Worm (Caenorhabditis elegans) whole organism, L4 larva: Measurements from ENCODE around the gene sra-10.

Source experiments
- D1046.2 ChIP-seq: fragments of 200-800 bp; sonication (Bioruptor generic); IDR thresholded peaks from 2 replicates; pipeline ENCODE4 v1.3.6; 2022; ENCODE audit warnings: missing genetic modification characterization, missing compliant biosample characterization
- F44E2.7 ChIP-seq: fragments of 200-800 bp; sonication (Bioruptor generic); IDR thresholded peaks from 2 replicates; pipeline ENCODE4 v2.1.2; 2022; ENCODE audit warnings: missing genetic modification characterization, missing compliant biosample characterization
- F49E8.2 ChIP-seq: sonication (generic microtip); optimal IDR thresholded peaks from 2 replicates; lab custom pipeline; 2016; ENCODE audit warnings: missing compliant biosample characterization, mild to moderate bottlenecking, missing genetic modification characterization, borderline replicate concordance
- T20F7.1 ChIP-seq: fragments of 200-800 bp; sonication (Bioruptor generic); optimal IDR thresholded peaks from 2 replicates; lab custom pipeline; 2018; ENCODE audit warnings: mild to moderate bottlenecking, missing genetic modification characterization, missing compliant biosample characterization
- ZK337.2 ChIP-seq: fragments of 200-800 bp; sonication (Bioruptor generic); IDR thresholded peaks from 2 replicates; pipeline ENCODE4 v1.3.6; 2022; ENCODE audit warnings: missing genetic modification reagents, missing genetic modification characterization, missing compliant biosample characterization
- ZK546.5 ChIP-seq, 2 experiments: sonication (generic microtip); optimal IDR thresholded peaks; 2 replicates each; lab custom pipeline; 2017; ENCODE audit warnings: missing biosample characterization in 2 of 2, missing genetic modification characterization in 2 of 2
- aha-1 ChIP-seq: fragments of 150-350 bp; peaks from one replicate; lab custom pipeline; 2014; ENCODE audit warnings: missing biosample characterization, missing genetic modification characterization
- aly-2 ChIP-seq: sonication (generic microtip); optimal IDR thresholded peaks from 2 replicates; lab custom pipeline; 2018; ENCODE audit warnings: missing biosample characterization, missing genetic modification characterization
- ama-1 ChIP-seq: fragments of 150-350 bp; optimal IDR thresholded peaks from 2 replicates; lab custom pipeline; 2014; ENCODE audit warnings: inconsistent platforms, mixed read lengths
- arid-1 ChIP-seq: fragments of 200-800 bp; sonication (Bioruptor generic); conservative IDR thresholded peaks from 2 replicates; pipeline ENCODE4 v1.3.6; 2022; ENCODE audit warnings: missing genetic modification reagents, missing genetic modification characterization, missing compliant biosample characterization
- ceh-44 ChIP-seq: fragments of 200-800 bp; sonication (Bioruptor generic); IDR thresholded peaks from 2 replicates; pipeline ENCODE4 v1.3.6; 2022; ENCODE audit warnings: missing genetic modification reagents, missing genetic modification characterization, missing compliant biosample characterization
- ceh-82 ChIP-seq: sonication (generic microtip); optimal IDR thresholded peaks from 2 replicates; lab custom pipeline; 2017; ENCODE audit warnings: missing biosample characterization, missing genetic modification characterization
- ces-1 ChIP-seq: fragments of 150-350 bp; sonication (generic microtip); optimal IDR thresholded peaks from 4 replicates; lab custom pipeline; 2014; ENCODE audit warnings: missing biosample characterization, missing genetic modification reagents, missing genetic modification characterization
- ctbp-1 ChIP-seq: fragments of 200-800 bp; sonication (Bioruptor generic); IDR thresholded peaks from 2 replicates; pipeline ENCODE4 v1.3.6; 2022; ENCODE audit warnings: missing genetic modification reagents, missing genetic modification characterization, missing compliant biosample characterization
- daf-8 ChIP-seq: fragments of 200-800 bp; sonication (Bioruptor generic); IDR thresholded peaks from 2 replicates; pipeline ENCODE4 v1.3.6; 2022; ENCODE audit warnings: missing genetic modification characterization, missing compliant biosample characterization
- dmd-6 ChIP-seq: fragments of 200-800 bp; sonication (Bioruptor generic); IDR thresholded peaks from 2 replicates; pipeline ENCODE4 v1.3.6; 2022; ENCODE audit warnings: missing genetic modification reagents, missing genetic modification characterization, missing compliant biosample characterization
- dmd-9 ChIP-seq: fragments of 200-800 bp; sonication (Bioruptor generic); IDR thresholded peaks from 2 replicates; pipeline ENCODE4 v1.3.6; 2022; ENCODE audit warnings: missing genetic modification reagents, missing genetic modification characterization, missing compliant biosample characterization
- duxl-1 ChIP-seq: sonication (generic microtip); optimal IDR thresholded peaks from 2 replicates; lab custom pipeline; 2016; ENCODE audit warnings: mild to moderate bottlenecking, missing genetic modification characterization, moderate library complexity, missing compliant biosample characterization; ENCODE audit not compliant: poor library complexity
- hlh-11 ChIP-seq: fragments of 200-800 bp; sonication (Bioruptor generic); optimal IDR thresholded peaks from 2 replicates; lab custom pipeline; 2018; ENCODE audit warnings: mild to moderate bottlenecking, missing genetic modification characterization, missing compliant biosample characterization
- hlh-30 ChIP-seq: sonication (generic microtip); optimal IDR thresholded peaks from 2 replicates; lab custom pipeline; 2017; ENCODE audit warnings: antibody characterized with exemption, mild to moderate bottlenecking, missing genetic modification characterization, missing compliant biosample characterization; ENCODE audit not compliant: insufficient read depth
- lin-13 ChIP-seq: fragments of 150-350 bp; optimal IDR thresholded peaks from 2 replicates; lab custom pipeline; 2014; ENCODE audit warnings: missing biosample characterization, missing genetic modification reagents, missing genetic modification characterization
- lin-15B ChIP-seq: fragments of 150-350 bp; sonication (generic microtip); optimal IDR thresholded peaks from 3 replicates; lab custom pipeline; 2014; ENCODE audit warnings: missing biosample characterization, missing genetic modification characterization
- lsy-2 ChIP-seq, 2 experiments: fragments of 150-350 bp in 1 of 2; sonication (generic microtip) in 1 of 2; optimal IDR thresholded peaks; 2 replicates each; lab custom pipeline; 2014 to 2017; ENCODE audit warnings: missing biosample characterization in 2 of 2, missing genetic modification characterization in 2 of 2
- madf-9 ChIP-seq: fragments of 200-800 bp; sonication (Bioruptor generic); conservative IDR thresholded peaks from 2 replicates; pipeline ENCODE4 v1.3.6; 2022; ENCODE audit warnings: missing genetic modification reagents, missing genetic modification characterization, missing compliant biosample characterization
- mdl-1 ChIP-seq, 2 experiments: fragments of 150-350 bp in 1 of 2; sonication (generic microtip) in 1 of 2; optimal IDR thresholded peaks; 2 replicates each; lab custom pipeline; 2014 to 2017; ENCODE audit warnings: missing biosample characterization in 2 of 2, missing genetic modification characterization in 2 of 2
- mdt-29 ChIP-seq: fragments of 200-800 bp; sonication (Bioruptor generic); IDR thresholded peaks from 2 replicates; pipeline ENCODE4 v1.3.6; 2022; ENCODE audit warnings: missing genetic modification reagents, missing genetic modification characterization, missing compliant biosample characterization
- mep-1 ChIP-seq: fragments of 150-350 bp; sonication (generic microtip); optimal IDR thresholded peaks from 3 replicates; lab custom pipeline; 2014; ENCODE audit warnings: missing biosample characterization, missing genetic modification characterization
- mes-2 ChIP-seq: sonication (generic microtip); optimal IDR thresholded peaks from 2 replicates; lab custom pipeline; 2016; ENCODE audit warnings: missing genotype, mild to moderate bottlenecking, missing genetic modification characterization, missing compliant biosample characterization; ENCODE audit not compliant: poor library complexity, severe bottlenecking
- mxl-2 ChIP-seq: fragments of 200-800 bp; sonication (Bioruptor generic); conservative IDR thresholded peaks from 2 replicates; pipeline ENCODE4 v1.3.6; 2022; ENCODE audit warnings: missing genetic modification reagents, missing genetic modification characterization, missing compliant biosample characterization
- mxl-3 ChIP-seq: fragments of 200-800 bp; sonication (Bioruptor generic); optimal IDR thresholded peaks from 2 replicates; lab custom pipeline; 2018; ENCODE audit warnings: mild to moderate bottlenecking, missing genetic modification characterization, missing compliant biosample characterization
- nhr-102 ChIP-seq: sonication (generic microtip); optimal IDR thresholded peaks from 2 replicates; lab custom pipeline; 2016; ENCODE audit warnings: mild to moderate bottlenecking, missing genetic modification characterization, moderate library complexity, missing compliant biosample characterization
- nhr-111 ChIP-seq: fragments of 200-800 bp; sonication (Bioruptor generic); optimal IDR thresholded peaks from 2 replicates; lab custom pipeline; 2018; ENCODE audit warnings: mild to moderate bottlenecking, missing genetic modification characterization, missing compliant biosample characterization
- nhr-25 ChIP-seq: sonication (generic microtip); optimal IDR thresholded peaks from 2 replicates; lab custom pipeline; 2017; ENCODE audit warnings: missing genetic modification characterization, mild to moderate bottlenecking, missing compliant biosample characterization, antibody characterized with exemption, moderate library complexity, borderline replicate concordance; ENCODE audit not compliant: insufficient read depth
- nhr-28 ChIP-seq: fragments of 150-350 bp; optimal IDR thresholded peaks from 2 replicates; lab custom pipeline; 2014; ENCODE audit warnings: missing biosample characterization, missing genetic modification characterization
- nhr-42 ChIP-seq: fragments of 200-800 bp; sonication (Bioruptor generic); IDR thresholded peaks from 2 replicates; pipeline ENCODE4 v1.3.6; 2022; ENCODE audit warnings: missing genetic modification characterization, missing compliant biosample characterization
- skn-1 ChIP-seq: fragments of 150-350 bp; optimal IDR thresholded peaks from 2 replicates; lab custom pipeline; 2014; ENCODE audit warnings: missing biosample characterization, missing genetic modification characterization
- tag-97 ChIP-seq: fragments of 200-800 bp; sonication (Bioruptor generic); IDR thresholded peaks from 2 replicates; pipeline ENCODE4 v1.3.6; 2022; ENCODE audit warnings: missing genetic modification characterization, missing compliant biosample characterization
- tra-1 ChIP-seq: fragments of 200-800 bp; sonication (Bioruptor generic); IDR thresholded peaks from 2 replicates; pipeline ENCODE4 v1.3.6; 2022; ENCODE audit warnings: missing genetic modification reagents, missing genetic modification characterization, missing compliant biosample characterization
- unc-130 ChIP-seq: sonication (generic microtip); optimal IDR thresholded peaks from 2 replicates; lab custom pipeline; 2016; ENCODE audit warnings: missing genetic modification reagents, missing genetic modification characterization, missing compliant biosample characterization
- unc-39 ChIP-seq: sonication (generic microtip); optimal IDR thresholded peaks from 2 replicates; lab custom pipeline; 2017; ENCODE audit warnings: missing biosample characterization, missing genetic modification characterization
- unc-62 ChIP-seq, 3 experiments: fragments of 150-350 bp in 1 of 3; sonication (generic microtip); optimal IDR thresholded peaks in 2 of 3; peaks in 1 of 3; 1 replicate in 1 of 3; 2 replicates in 2 of 3; lab custom pipeline; 2014 to 2017; ENCODE audit warnings: missing biosample characterization in 3 of 3, missing genetic modification characterization in 3 of 3, missing genetic modification reagents in 3 of 3, missing genotype in 1 of 3
- zag-1 ChIP-seq: fragments of 150-350 bp; optimal IDR thresholded peaks from 2 replicates; lab custom pipeline; 2014; ENCODE audit warnings: missing biosample characterization, missing genetic modification characterization

The sra-10 gene

DNA sequence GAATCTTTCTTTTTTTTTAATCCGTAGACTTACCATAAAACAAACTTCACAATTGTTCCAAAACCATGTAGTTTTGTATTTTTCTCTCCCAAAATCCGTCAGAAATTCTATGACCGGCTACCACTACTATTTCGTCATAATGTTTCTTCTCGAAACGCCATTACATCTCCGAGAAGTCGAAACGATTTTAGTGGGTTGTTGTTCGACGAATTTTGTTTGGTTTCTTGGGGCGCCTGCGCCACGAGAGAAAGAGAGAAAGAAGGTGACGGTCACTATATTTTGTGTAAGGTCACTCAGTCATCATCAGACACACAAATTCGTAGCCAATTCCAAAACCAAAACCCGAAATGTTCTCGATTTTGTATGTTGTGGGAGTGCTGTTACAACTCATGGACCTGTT, 7.8 kb downstream of the sra-10 start (continued):
- TF ChIP-seq mdl-1 (tag; optimal IDR thresholded peaks at IDR 0.05; lab: Kevin White, UChicago) (peak in 1 of 2 experiments; percentile 38), lin-13 (no peak), ZK546.5 (tag; optimal IDR thresholded peaks at IDR 0.05; lab: Kevin White, UChicago) (no peak), aha-1 (peak; percentile 19), ZK337.2 (no peak), ces-1 (GFP tag; lab: Kevin White, UChicago) (no peak), mes-2 (no peak), arid-1 (GFP tag; lab: Robert Waterston, UW) (no peak), nhr-28 (peak; percentile 93), aly-2 (tag; lab: Kevin White, UChicago) (no peak), ama-1 (lab: Kevin White, UChicago) (no peak), F44E2.7 (no peak), unc-39 (tag; lab: Kevin White, UChicago) (no peak), daf-8 (GFP tag; lab: Robert Waterston, UW) (no peak), hlh-11 (tag; lab: Kevin White, UChicago) (no peak), lin-15B (no peak), dmd-9 (no peak), tra-1 (GFP tag; lab: Robert Waterston, UW) (no peak), dmd-6 (GFP tag; lab: Robert Waterston, UW) (no peak), lsy-2 (tag; optimal IDR thresholded peaks at IDR 0.05; lab: Kevin White, UChicago) (no peak), unc-62 (GFP tag; optimal IDR thresholded peaks at IDR 0.05 in 1 of 2; lab: Kevin White, UChicago) (peak in 1 of 2 experiments; percentile 87), unc-62 (tag; optimal IDR thresholded peaks at IDR 0.05; lab: Kevin White, UChicago) (no peak), ceh-44 (GFP tag; lab: Robert Waterston, UW) (no peak), madf-9 (GFP tag; lab: Robert Waterston, UW) (no peak), ceh-82 (tag; lab: Kevin White, UChicago) (no peak), unc-130 (GFP tag; lab: Kevin White, UChicago) (no peak), mxl-2 (no peak), skn-1 (no peak), mep-1 (tag; lab: Kevin White, UChicago) (peak; percentile 7), mxl-3 (GFP tag; lab: Kevin White, UChicago) (no peak), zag-1 (tag; lab: Kevin White, UChicago) (no peak), duxl-1 (tag; lab: Kevin White, UChicago) (no peak), D1046.2 (GFP tag; lab: Robert Waterston, UW) (no peak), nhr-25 (tag; lab: Kevin White, UChicago) (peak; percentile 29), T20F7.1 (GFP tag; lab: Kevin White, UChicago) (no peak), nhr-102 (tag; lab: Kevin White, UChicago) (no peak), tag-97 (GFP tag; lab: Robert Waterston, UW) (no peak), mdt-29 (GFP tag; lab: Robert Waterston, UW) (no peak), ctbp-1 (GFP tag; lab: Robert Waterston, UW) (no peak)
- TF ChIP-seq, all 104 proteins: peak for 7

DNA sequence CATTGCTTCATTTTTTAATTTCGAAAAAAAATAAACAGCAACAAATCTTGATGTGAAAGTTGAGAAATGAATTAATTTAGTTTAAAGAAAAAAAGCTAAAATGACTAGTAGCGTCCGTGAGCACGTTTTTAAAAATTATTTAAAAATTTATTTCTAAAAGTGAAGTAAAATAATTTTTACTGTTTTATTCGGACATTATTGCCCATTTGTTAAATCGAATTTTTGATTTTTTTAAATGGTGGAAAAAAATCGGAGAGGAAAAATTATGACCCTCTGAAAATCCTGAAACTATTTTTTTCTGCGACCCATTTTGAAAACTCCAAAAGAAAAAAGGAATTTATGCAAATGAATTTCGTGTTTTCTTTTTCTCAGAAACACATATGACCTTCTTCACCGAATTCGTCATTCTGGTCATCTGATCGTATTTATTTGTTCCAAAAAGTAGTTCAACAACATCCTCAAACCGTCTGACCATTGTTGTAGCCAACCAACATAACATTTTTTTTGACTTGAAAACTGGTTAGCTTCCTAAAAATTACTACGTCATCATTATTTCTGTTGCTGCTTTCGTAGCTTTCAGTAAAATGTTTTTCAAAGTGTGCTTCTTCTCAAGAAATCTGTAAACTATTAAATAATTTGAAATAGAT, 8.9 kb downstream of the sra-10 start, which contains the start of gene F44F4.3:
Gene F44F4.3 (minus strand): TSS at position 51 of the 647 bp plus-strand sequence.
- TF ChIP-seq nhr-28 (peak; percentile 3), F49E8.2 (tag; lab: Kevin White, UChicago) (no peak), nhr-111 (GFP tag; lab: Kevin White, UChicago) (no peak), hlh-30 (tag; lab: Kevin White, UChicago) (peak; percentile 14), nhr-42 (GFP tag; lab: Robert Waterston, UW) (no peak), aha-1 (peak; percentile 52)
- TF ChIP-seq, all 104 proteins: peak for 3
